Worm (Caenorhabditis elegans): ENCODE measurements around the gene K09C8.7.

- TF ChIP-seq mdt-29 (GFP tag; IDR thresholded peaks at IDR 0.05) (no peak), dve-1 (tag; optimal IDR thresholded peaks at IDR 0.05; ENCODE audit: insufficient read depth) (no peak), lin-29 (GFP tag; IDR thresholded peaks at IDR 0.05) (no peak), ceh-82 (tag; optimal IDR thresholded peaks at IDR 0.05) (no peak), mep-1 (tag; optimal IDR thresholded peaks at IDR 0.05) (no peak)
These were observed 16.5 kb upstream of the K09C8.7 start, which contains the start of gene K09C8.9 for ce11 chrX:10967698-10968097.
